Worm (Caenorhabditis elegans): Measurements from ENCODE around the gene srbc-45.

srbc-45 gene

DNA sequence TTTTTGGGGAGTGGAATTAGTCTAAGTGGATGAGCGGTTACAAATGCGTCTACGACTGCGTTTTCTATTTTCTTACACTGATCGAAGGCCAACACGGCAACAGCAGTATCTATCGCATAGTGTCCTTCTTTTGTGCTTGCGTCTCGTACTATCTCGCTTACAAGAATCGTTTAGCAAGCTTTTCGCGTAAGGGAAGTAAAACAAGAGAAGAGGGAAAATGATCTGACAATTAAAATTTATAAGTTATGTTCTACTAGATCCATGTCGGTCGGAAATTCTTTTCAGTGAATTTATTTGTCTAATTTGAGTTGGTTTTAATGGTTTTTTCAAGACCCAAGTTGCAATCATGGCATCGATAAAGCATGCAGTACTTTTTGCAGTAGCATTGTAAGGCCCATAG is 16.3 kb upstream of the srbc-45 start, which contains the start of gene fkb-4:
Gene fkb-4 (minus strand): TSS at position 101 of the 400 bp plus-strand sequence.
- TF ChIP-seq nhr-102 (tag; optimal IDR thresholded peaks at IDR 0.05): no peak
- TF ChIP-seq unc-130 (GFP tag; optimal IDR thresholded peaks at IDR 0.05): no peak
- TF ChIP-seq aly-2 (tag; optimal IDR thresholded peaks at IDR 0.05): no peak
- TF ChIP-seq snpc-4 (tag; optimal IDR thresholded peaks at IDR 0.05): no peak
- no peak for TF ChIP-seq D1046.2 (GFP tag; IDR thresholded peaks at IDR 0.05)
- TF ChIP-seq nhr-42 (GFP tag; IDR thresholded peaks at IDR 0.05): no peak
- no peak for TF ChIP-seq lin-29 (GFP tag; IDR thresholded peaks at IDR 0.05)
- no peak for TF ChIP-seq Y105C5A.15 (GFP tag; IDR thresholded peaks at IDR 0.05)
- TF ChIP-seq nhr-76 (tag; optimal IDR thresholded peaks at IDR 0.05): no peak
- TF ChIP-seq tag-97 (GFP tag; IDR thresholded peaks at IDR 0.05): no peak
- no peak for TF ChIP-seq madf-5 (GFP tag; IDR thresholded peaks at IDR 0.05)
- no peak for TF ChIP-seq hmg-1.1 (GFP tag; IDR thresholded peaks at IDR 0.05)
- TF ChIP-seq fos-1 (tag; optimal IDR thresholded peaks at IDR 0.05): no peak
- no peak for TF ChIP-seq pqm-1 (tag; optimal IDR thresholded peaks at IDR 0.05)
- no peak for TF ChIP-seq nhr-11 (tag; optimal IDR thresholded peaks at IDR 0.05)
- TF ChIP-seq ceh-62 (tag; optimal IDR thresholded peaks at IDR 0.05): no peak

ce11 chrV:12788451-12788850 is 14.9 kb upstream of the srbc-45 start, which contains the start of gene srbc-44:
TSS of gene srbc-44 (minus strand) at chrV:12788551.
- no peak for TF ChIP-seq gei-8 (GFP tag; optimal IDR thresholded peaks at IDR 0.05)
- TF ChIP-seq aly-2 (tag; optimal IDR thresholded peaks at IDR 0.05): no peak
- no peak for TF ChIP-seq daf-8 (GFP tag; IDR thresholded peaks at IDR 0.05)
- TF ChIP-seq php-3 (GFP tag; IDR thresholded peaks at IDR 0.05): no peak
- no peak for TF ChIP-seq mxl-2 (GFP tag; conservative IDR thresholded peaks at IDR 0.05)
- no peak for TF ChIP-seq nhr-48 (tag; optimal IDR thresholded peaks at IDR 0.05)
- no peak for TF ChIP-seq zfp-3 (GFP tag; conservative IDR thresholded peaks at IDR 0.05)

DNA sequence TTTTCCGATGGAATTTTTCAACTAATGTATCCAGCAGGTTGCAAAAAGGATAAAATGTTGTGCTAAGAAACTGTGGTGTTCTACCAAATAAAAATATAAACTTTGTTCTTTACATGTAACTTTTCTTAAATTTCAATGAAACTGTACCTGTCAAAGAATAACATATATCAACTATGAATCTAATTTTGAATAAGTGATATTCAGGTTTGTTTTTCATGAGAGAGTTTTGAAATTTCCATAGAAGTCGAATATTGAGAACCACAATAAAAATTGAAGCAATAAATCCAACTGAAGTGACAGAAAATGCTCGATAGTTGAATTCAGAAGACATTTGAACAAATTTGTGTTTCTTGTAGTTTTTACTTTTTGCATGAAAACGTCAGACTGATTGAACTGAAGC is 13.2 kb upstream of the srbc-45 start, which contains the start of gene srbc-43:
Gene srbc-43 (minus strand): TSS at position 331 of the 400 bp plus-strand sequence.
- no peak for TF ChIP-seq ceh-20 (GFP tag; IDR thresholded peaks at IDR 0.05)
- peak; percentile 93 for TF ChIP-seq aha-1 (tag)

- TF ChIP-seq nhr-6 (tag; optimal IDR thresholded peaks at IDR 0.05) (no peak), nhr-77 (tag; optimal IDR thresholded peaks at IDR 0.05) (peak; percentile 18), daf-16 (GFP tag; optimal IDR thresholded peaks at IDR 0.05) (no peak), daf-16 (tag; optimal IDR thresholded peaks at IDR 0.05) (peak; percentile 82), lin-39 (tag; optimal IDR thresholded peaks at IDR 0.05) (no peak), tra-1 (GFP tag; IDR thresholded peaks at IDR 0.05) (no peak), nhr-25 (tag; optimal IDR thresholded peaks at IDR 0.05; ENCODE audit: borderline replicate concordance, insufficient read depth) (no peak), egl-43 (GFP tag; IDR thresholded peaks at IDR 0.05) (no peak), pqm-1 (tag; optimal IDR thresholded peaks at IDR 0.05) (peak; percentile 24), hlh-11 (tag; optimal IDR thresholded peaks at IDR 0.05) (peak; percentile 20), ceh-62 (tag; optimal IDR thresholded peaks at IDR 0.05) (no peak), daf-19 (GFP tag; conservative IDR thresholded peaks at IDR 0.05) (no peak), ztf-7 (tag; optimal IDR thresholded peaks at IDR 0.05) (no peak), jun-1 (tag; optimal IDR thresholded peaks at IDR 0.05) (no peak), attf-4 (tag; optimal IDR thresholded peaks at IDR 0.05) (no peak), aha-1 (tag) (no peak), daf-12 (tag; optimal IDR thresholded peaks at IDR 0.05) (no peak), hmg-1.1 (GFP tag; IDR thresholded peaks at IDR 0.05) (no peak), nhr-28 (tag; optimal IDR thresholded peaks at IDR 0.05) (peak; percentile 76), vab-7 (GFP tag; IDR thresholded peaks at IDR 0.05) (no peak), Y5F2A.4 (GFP tag; optimal IDR thresholded peaks at IDR 0.05) (no peak), nhr-76 (tag; optimal IDR thresholded peaks at IDR 0.05) (no peak), dve-1 (tag; optimal IDR thresholded peaks at IDR 0.05; ENCODE audit: insufficient read depth) (peak; percentile 34), hlh-30 (tag; optimal IDR thresholded peaks at IDR 0.05; ENCODE audit: insufficient read depth) (peak; percentile 44), lir-3 (tag; optimal IDR thresholded peaks at IDR 0.05) (no peak), aly-2 (tag; optimal IDR thresholded peaks at IDR 0.05) (no peak), hif-1 (tag; optimal IDR thresholded peaks at IDR 0.05) (no peak)
These were observed 10.6 kb upstream of the srbc-45 start, which contains the start of gene ugt-5 for ce11 chrV:12792752-12793151. TSS of gene ugt-5 (minus strand) at chrV:12792965.
